Worm (Caenorhabditis elegans): Measurements from ENCODE around the gene C30B5.2.

- TF ChIP-seq sea-1 (GFP tag; conservative IDR thresholded peaks at IDR 0.05) (no peak), hmg-4 (GFP tag; optimal IDR thresholded peaks at IDR 0.05) (no peak), tbx-11 (GFP tag; IDR thresholded peaks at IDR 0.05) (no peak), ama-1 (optimal IDR thresholded peaks at IDR 0.05) (no peak), B0310.2 (tag; optimal IDR thresholded peaks at IDR 0.05) (no peak), pes-1 (GFP tag; IDR thresholded peaks at IDR 0.05) (no peak), ceh-36 (tag; optimal IDR thresholded peaks at IDR 0.05) (no peak), flt-1 (GFP tag; IDR thresholded peaks at IDR 0.05) (no peak), ceh-13 (GFP tag; optimal IDR thresholded peaks at IDR 0.05) (no peak), hmbx-1 (tag; optimal IDR thresholded peaks at IDR 0.05) (no peak), hnd-1 (tag; optimal IDR thresholded peaks at IDR 0.05) (no peak), scrt-1 (GFP tag; IDR thresholded peaks at IDR 0.05) (no peak), tra-4 (tag; optimal IDR thresholded peaks at IDR 0.05) (no peak), tbx-37 (GFP tag; conservative IDR thresholded peaks at IDR 0.05) (no peak)
Measured at ce11 chrII:6158111-6158510, 38.9 kb upstream of the C30B5.2 start.

Measured in whole organism, early embryonic.